Worm (Caenorhabditis elegans) whole organism, L2 larva: ENCODE measurements around the gene nhr-252.

Experiments used
- C34F6.9 ChIP-seq: fragments of 150-350 bp; optimal IDR thresholded peaks from 2 replicates; lab custom pipeline; 2014; ENCODE audit warnings: missing biosample characterization, missing genetic modification characterization
- F13H6.1 ChIP-seq: sonication (generic microtip); optimal IDR thresholded peaks from 2 replicates; lab custom pipeline; 2016; ENCODE audit warnings: missing genetic modification characterization, missing compliant biosample characterization
- R02D3.7 ChIP-seq: fragments of 150-350 bp; optimal IDR thresholded peaks from 2 replicates; lab custom pipeline; 2014; ENCODE audit warnings: missing biosample characterization, missing genetic modification characterization
- Y55F3AM.14 ChIP-seq: fragments of 200-800 bp; sonication (Bioruptor generic); optimal IDR thresholded peaks from 2 replicates; lab custom pipeline; 2018; ENCODE audit warnings: mild to moderate bottlenecking, missing genetic modification characterization, missing compliant biosample characterization
- ZK546.5 ChIP-seq: sonication (generic microtip); optimal IDR thresholded peaks from 2 replicates; lab custom pipeline; 2017; ENCODE audit warnings: missing biosample characterization, missing genetic modification characterization
- alr-1 ChIP-seq: fragments of 150-350 bp; optimal IDR thresholded peaks from 2 replicates; lab custom pipeline; 2014; ENCODE audit warnings: missing biosample characterization, missing genetic modification characterization
- aly-2 ChIP-seq: fragments of 150-350 bp; optimal IDR thresholded peaks from 2 replicates; lab custom pipeline; 2014; ENCODE audit warnings: missing biosample characterization, missing genetic modification characterization
- ama-1 ChIP-seq: fragments of 150-350 bp; optimal IDR thresholded peaks from 2 replicates; lab custom pipeline; 2018; ENCODE audit warnings: inconsistent platforms
- blmp-1 ChIP-seq: sonication (generic microtip); optimal IDR thresholded peaks from 2 replicates; lab custom pipeline; 2017; ENCODE audit warnings: missing genetic modification characterization, mild to moderate bottlenecking, missing compliant biosample characterization, antibody characterized with exemption, moderate library complexity; ENCODE audit not compliant: insufficient read depth
- ceh-16 ChIP-seq: fragments of 150-350 bp; optimal IDR thresholded peaks from 2 replicates; lab custom pipeline; 2014; ENCODE audit warnings: missing biosample characterization, missing genetic modification characterization
- ceh-82 ChIP-seq: fragments of 150-350 bp; optimal IDR thresholded peaks from 2 replicates; lab custom pipeline; 2014; ENCODE audit warnings: missing biosample characterization, missing genetic modification characterization
- crh-2 ChIP-seq: sonication (generic microtip); optimal IDR thresholded peaks from 2 replicates; lab custom pipeline; 2017; ENCODE audit warnings: missing biosample characterization, missing genetic modification characterization
- dmd-4 ChIP-seq: sonication (generic microtip); optimal IDR thresholded peaks from 2 replicates; lab custom pipeline; 2017; ENCODE audit warnings: missing biosample characterization, missing genetic modification characterization
- egl-27 ChIP-seq: sonication (generic microtip); optimal IDR thresholded peaks from 3 replicates; lab custom pipeline; 2017; ENCODE audit warnings: missing biosample characterization, missing genetic modification reagents, missing genetic modification characterization
- elt-1 ChIP-seq: fragments of 150-350 bp; optimal IDR thresholded peaks from 2 replicates; lab custom pipeline; 2014; ENCODE audit warnings: missing biosample characterization, missing genetic modification characterization
- fos-1 ChIP-seq: fragments of 150-350 bp; optimal IDR thresholded peaks from 2 replicates; lab custom pipeline; 2014; ENCODE audit warnings: missing biosample characterization, missing genetic modification characterization
- gmeb-1 ChIP-seq: fragments of 150-350 bp; optimal IDR thresholded peaks from 2 replicates; lab custom pipeline; 2014; ENCODE audit warnings: missing biosample characterization, missing genetic modification characterization
- lin-11 ChIP-seq: fragments of 150-350 bp; sonication (generic microtip); optimal IDR thresholded peaks from 2 replicates; lab custom pipeline; 2014; ENCODE audit warnings: missing biosample characterization, missing genetic modification characterization, inconsistent platforms, mixed read lengths
- lin-13 ChIP-seq: fragments of 150-350 bp; optimal IDR thresholded peaks from 2 replicates; lab custom pipeline; 2014; ENCODE audit warnings: missing biosample characterization, missing genetic modification reagents, missing genetic modification characterization
- lin-39 ChIP-seq: fragments of 150-350 bp; optimal IDR thresholded peaks from 2 replicates; lab custom pipeline; 2014; ENCODE audit warnings: missing biosample characterization, missing genetic modification reagents, missing genetic modification characterization
- lsy-2 ChIP-seq, 2 experiments: fragments of 150-350 bp in 1 of 2; sonication (generic microtip) in 1 of 2; optimal IDR thresholded peaks; 2 replicates each; lab custom pipeline; 2014 to 2017; ENCODE audit warnings: missing biosample characterization in 2 of 2, missing genetic modification characterization in 2 of 2
- mab-5 ChIP-seq: fragments of 150-350 bp; optimal IDR thresholded peaks from 2 replicates; lab custom pipeline; 2014; ENCODE audit warnings: missing biosample characterization, missing genetic modification characterization
- mbf-1 ChIP-seq: sonication (generic microtip); optimal IDR thresholded peaks from 2 replicates; lab custom pipeline; 2017; ENCODE audit warnings: missing biosample characterization, missing genetic modification characterization
- mdl-1 ChIP-seq, 2 experiments: fragments of 150-350 bp in 1 of 2; sonication (generic microtip) in 1 of 2; optimal IDR thresholded peaks; 2 replicates each; lab custom pipeline; 2017; ENCODE audit warnings: missing biosample characterization in 2 of 2, missing genetic modification characterization in 2 of 2
- nhr-10 ChIP-seq: sonication (generic microtip); optimal IDR thresholded peaks from 2 replicates; lab custom pipeline; 2017; ENCODE audit warnings: missing biosample characterization, missing genetic modification characterization
- nhr-11 ChIP-seq: fragments of 150-350 bp; optimal IDR thresholded peaks from 2 replicates; lab custom pipeline; 2014; ENCODE audit warnings: missing biosample characterization, missing genetic modification characterization
- nhr-12 ChIP-seq: fragments of 150-350 bp; optimal IDR thresholded peaks from 2 replicates; lab custom pipeline; 2014; ENCODE audit warnings: missing biosample characterization, missing genetic modification characterization
- nhr-129 ChIP-seq: fragments of 150-350 bp; optimal IDR thresholded peaks from 2 replicates; lab custom pipeline; 2014; ENCODE audit warnings: missing biosample characterization, missing genetic modification characterization
- nhr-21 ChIP-seq: fragments of 150-350 bp; optimal IDR thresholded peaks from 2 replicates; lab custom pipeline; 2014; ENCODE audit warnings: missing biosample characterization, missing genetic modification characterization
- nhr-23 ChIP-seq: fragments of 150-350 bp; optimal IDR thresholded peaks from 2 replicates; lab custom pipeline; 2014; ENCODE audit warnings: missing biosample characterization, missing genetic modification reagents, missing genetic modification characterization
- nhr-237 ChIP-seq: fragments of 150-350 bp; optimal IDR thresholded peaks from 2 replicates; lab custom pipeline; 2014; ENCODE audit warnings: missing biosample characterization, missing genetic modification characterization
- nhr-25 ChIP-seq: fragments of 150-350 bp; sonication (generic microtip); optimal IDR thresholded peaks from 3 replicates; lab custom pipeline; 2014; ENCODE audit warnings: missing biosample characterization, missing genetic modification characterization
- nhr-6 ChIP-seq: fragments of 150-350 bp; optimal IDR thresholded peaks from 2 replicates; lab custom pipeline; 2014; ENCODE audit warnings: missing biosample characterization, missing genetic modification characterization
- nhr-77 ChIP-seq: fragments of 150-350 bp; optimal IDR thresholded peaks from 2 replicates; lab custom pipeline; 2014; ENCODE audit warnings: missing biosample characterization, missing genetic modification characterization
- peb-1 ChIP-seq: fragments of 150-350 bp; optimal IDR thresholded peaks from 2 replicates; lab custom pipeline; 2014; ENCODE audit warnings: missing biosample characterization, missing genetic modification characterization
- sem-4 ChIP-seq: fragments of 150-350 bp; optimal IDR thresholded peaks from 2 replicates; lab custom pipeline; 2014; ENCODE audit warnings: missing biosample characterization, missing genetic modification reagents, missing genetic modification characterization
- skn-1 ChIP-seq: sonication (generic microtip); optimal IDR thresholded peaks from 2 replicates; lab custom pipeline; 2017; ENCODE audit warnings: missing biosample characterization, missing genetic modification characterization
- sma-3 ChIP-seq: sonication (generic microtip); optimal IDR thresholded peaks from 2 replicates; lab custom pipeline; 2016; ENCODE audit warnings: missing genetic modification reagents, missing genetic modification characterization, missing compliant biosample characterization
- sma-9 ChIP-seq, 2 experiments: fragments of 150-350 bp in 1 of 2; sonication (generic microtip) in 1 of 2; optimal IDR thresholded peaks; 2 replicates each; lab custom pipeline; 2014 to 2016; ENCODE audit warnings: missing genetic modification characterization in 2 of 2, mild to moderate bottlenecking in 1 of 2, missing biosample characterization in 1 of 2, missing compliant biosample characterization in 1 of 2, missing genetic modification reagents in 1 of 2, moderate library complexity in 1 of 2
- snpc-4 ChIP-seq: fragments of 150-350 bp; optimal IDR thresholded peaks from 2 replicates; lab custom pipeline; 2014; ENCODE audit warnings: missing biosample characterization, missing genetic modification characterization
- unc-39 ChIP-seq: fragments of 150-350 bp; optimal IDR thresholded peaks from 2 replicates; lab custom pipeline; 2014; ENCODE audit warnings: missing biosample characterization, missing genetic modification characterization
- unc-55 ChIP-seq: fragments of 150-350 bp; sonication (generic microtip); optimal IDR thresholded peaks from 3 replicates; lab custom pipeline; 2014; ENCODE audit warnings: missing biosample characterization, missing genetic modification reagents, missing genetic modification characterization
- unc-62 ChIP-seq: fragments of 150-350 bp; optimal IDR thresholded peaks from 2 replicates; lab custom pipeline; 2014; ENCODE audit warnings: missing biosample characterization, missing genetic modification reagents, missing genetic modification characterization
- ztf-1 ChIP-seq: fragments of 200-800 bp; sonication (Bioruptor generic); conservative IDR thresholded peaks from 2 replicates; pipeline ENCODE4 v1.3.6; 2022; ENCODE audit warnings: missing genetic modification characterization, missing compliant biosample characterization
- ztf-11 ChIP-seq: sonication (generic microtip); optimal IDR thresholded peaks from 2 replicates; lab custom pipeline; 2017; ENCODE audit warnings: missing biosample characterization, missing genetic modification characterization
- ztf-4 ChIP-seq: fragments of 150-350 bp; optimal IDR thresholded peaks from 2 replicates; lab custom pipeline; 2014; ENCODE audit warnings: missing biosample characterization, missing genetic modification characterization

nhr-252 gene

ce11 chrV:378231-378630 is 26.2 kb upstream of the nhr-252 start:
- no peak for TF ChIP-seq sma-3 (GFP tag; lab: Kevin White, UChicago)
- no peak for TF ChIP-seq lin-39 (tag; lab: Kevin White, UChicago)
- no peak for TF ChIP-seq lsy-2 (tag; optimal IDR thresholded peaks at IDR 0.05; lab: Kevin White, UChicago)
- TF ChIP-seq ztf-4 (tag; lab: Kevin White, UChicago): no peak
- TF ChIP-seq egl-27 (tag; lab: Kevin White, UChicago): no peak
- no peak for TF ChIP-seq sem-4
- TF ChIP-seq snpc-4: no peak
- TF ChIP-seq nhr-6 (tag; lab: Kevin White, UChicago): no peak
- TF ChIP-seq nhr-12 (tag; lab: Kevin White, UChicago): no peak
- TF ChIP-seq nhr-21 (tag; lab: Kevin White, UChicago): peak; percentile 31
- no peak for TF ChIP-seq R02D3.7
- TF ChIP-seq mdl-1 (tag; optimal IDR thresholded peaks at IDR 0.05; lab: Kevin White, UChicago): no peak
- peak; percentile 75 for TF ChIP-seq sma-9 (GFP tag; optimal IDR thresholded peaks at IDR 0.05; lab: Kevin White, UChicago)
- no peak for TF ChIP-seq sma-9 (tag; optimal IDR thresholded peaks at IDR 0.05; lab: Kevin White, UChicago)
- TF ChIP-seq nhr-25 (tag; lab: Kevin White, UChicago): peak; percentile 40
- TF ChIP-seq lin-11: no peak
- TF ChIP-seq fos-1 (tag; lab: Kevin White, UChicago): peak; percentile 1

- TF ChIP-seq mbf-1 (tag; lab: Kevin White, UChicago) (no peak), dmd-4 (tag; lab: Kevin White, UChicago) (no peak)
Observed at ce11 chrV:380186-380585, 24.2 kb upstream of the nhr-252 start, which contains the start of gene mltn-8. Gene mltn-8 (minus strand): TSS chrV:380286.

- TF ChIP-seq ztf-1 (GFP tag; lab: Robert Waterston, UW): no peak
- no peak for TF ChIP-seq unc-62
- no peak for TF ChIP-seq lin-13 (GFP tag; lab: Kevin White, UChicago)
- TF ChIP-seq snpc-4: peak; percentile 20
- TF ChIP-seq nhr-11 (tag; lab: Kevin White, UChicago): no peak
- no peak for TF ChIP-seq sem-4
- peak; percentile 99 for TF ChIP-seq sma-9 (GFP tag; optimal IDR thresholded peaks at IDR 0.05; lab: Kevin White, UChicago)
- no peak for TF ChIP-seq sma-9 (tag; optimal IDR thresholded peaks at IDR 0.05; lab: Kevin White, UChicago)
- no peak for TF ChIP-seq lin-11
- TF ChIP-seq gmeb-1: peak; percentile 54
- TF ChIP-seq crh-2 (tag; lab: Kevin White, UChicago): no peak
- TF ChIP-seq skn-1 (tag; lab: Kevin White, UChicago): no peak
- TF ChIP-seq unc-55 (GFP tag; lab: Kevin White, UChicago): no peak
- no peak for TF ChIP-seq nhr-237 (tag; lab: Kevin White, UChicago)
- no peak for TF ChIP-seq dmd-4 (tag; lab: Kevin White, UChicago)
- TF ChIP-seq sma-3 (GFP tag; lab: Kevin White, UChicago): peak; percentile 84
- peak; percentile 32 for TF ChIP-seq Y55F3AM.14 (GFP tag; lab: Kevin White, UChicago)
- no peak for TF ChIP-seq ceh-16
- TF ChIP-seq mdl-1 (tag; optimal IDR thresholded peaks at IDR 0.05; lab: Kevin White, UChicago): peak; percentile 26 to 57
- TF ChIP-seq nhr-6 (tag; lab: Kevin White, UChicago): no peak
- TF ChIP-seq F13H6.1: no peak
- TF ChIP-seq ztf-11: no peak
- peak; percentile 92 for TF ChIP-seq nhr-25 (tag; lab: Kevin White, UChicago)
- peak; percentile 22 for TF ChIP-seq nhr-129 (tag; lab: Kevin White, UChicago)
- no peak for TF ChIP-seq lsy-2 (tag; optimal IDR thresholded peaks at IDR 0.05; lab: Kevin White, UChicago)
- no peak for TF ChIP-seq mbf-1 (tag; lab: Kevin White, UChicago)
- no peak for TF ChIP-seq C34F6.9 (tag; lab: Kevin White, UChicago)
- TF ChIP-seq ceh-82 (tag; lab: Kevin White, UChicago): no peak
- TF ChIP-seq ama-1 (lab: Kevin White, UChicago): no peak
- no peak for TF ChIP-seq nhr-77 (tag; lab: Kevin White, UChicago)
- TF ChIP-seq blmp-1: peak; percentile 83
- TF ChIP-seq aly-2: no peak
- no peak for TF ChIP-seq alr-1 (tag; lab: Kevin White, UChicago)
- no peak for TF ChIP-seq peb-1
- TF ChIP-seq nhr-10 (tag; lab: Kevin White, UChicago): no peak
- no peak for TF ChIP-seq unc-39
- TF ChIP-seq fos-1 (tag; lab: Kevin White, UChicago): peak; percentile 22
- no peak for TF ChIP-seq elt-1 (tag; lab: Kevin White, UChicago)
- no peak for TF ChIP-seq ztf-4 (tag; lab: Kevin White, UChicago)
- TF ChIP-seq nhr-12 (tag; lab: Kevin White, UChicago): no peak
- TF ChIP-seq R02D3.7: no peak
- TF ChIP-seq ZK546.5 (tag; lab: Kevin White, UChicago): no peak
- peak; percentile 26 for TF ChIP-seq mab-5 (tag; lab: Kevin White, UChicago)
- TF ChIP-seq egl-27 (tag; lab: Kevin White, UChicago): peak; percentile 77
- TF ChIP-seq nhr-23 (tag; lab: Kevin White, UChicago): no peak
Observed at ce11 chrV:381227-381950, 23.0 kb upstream of the nhr-252 start, which contains the start of gene ZK6.8. Gene ZK6.8 (plus strand): TSS chrV:381908.
